Worm (Caenorhabditis elegans) whole organism, late embryonic: ENCODE results near the gene acbp-4.

Experiments used
- C08G9.2 ChIP-seq: sonication (generic microtip); optimal IDR thresholded peaks from 2 replicates; lab custom pipeline; 2016; ENCODE audit warnings: mild to moderate bottlenecking, missing genetic modification characterization, moderate library complexity, missing compliant biosample characterization
- ama-1 ChIP-seq: fragments of 150-350 bp; optimal IDR thresholded peaks from 2 replicates; lab custom pipeline; 2014
- ceh-22 ChIP-seq: sonication (generic microtip); optimal IDR thresholded peaks from 2 replicates; lab custom pipeline; 2017; ENCODE audit warnings: missing biosample characterization, missing genetic modification characterization
- ceh-31 ChIP-seq: sonication (generic microtip); optimal IDR thresholded peaks from 2 replicates; lab custom pipeline; 2016; ENCODE audit warnings: missing genetic modification characterization, missing compliant biosample characterization
- hlh-30 ChIP-seq: sonication (generic microtip); optimal IDR thresholded peaks from 2 replicates; lab custom pipeline; 2017; ENCODE audit warnings: antibody characterized with exemption, missing genetic modification characterization, missing compliant biosample characterization; ENCODE audit not compliant: insufficient read depth
- pag-3 ChIP-seq: sonication (generic microtip); optimal IDR thresholded peaks from 2 replicates; lab custom pipeline; 2016; ENCODE audit warnings: missing compliant biosample characterization, missing genetic modification characterization, borderline replicate concordance
- pax-1 ChIP-seq: fragments of 150-350 bp; optimal IDR thresholded peaks from 2 replicates; lab custom pipeline; 2014; ENCODE audit warnings: missing biosample characterization, missing genetic modification characterization
- unc-86 ChIP-seq: sonication (generic microtip); optimal IDR thresholded peaks from 2 replicates; lab custom pipeline; 2016; ENCODE audit warnings: missing genetic modification characterization, missing compliant biosample characterization

- no peak for TF ChIP-seq pag-3 (tag; lab: Kevin White, UChicago)
- no peak for TF ChIP-seq ceh-31 (tag; lab: Kevin White, UChicago)
- TF ChIP-seq ceh-22 (tag; lab: Kevin White, UChicago), result no peak
- TF ChIP-seq C08G9.2 (tag; lab: Kevin White, UChicago), result no peak
- no peak for TF ChIP-seq unc-86
- no peak for TF ChIP-seq pax-1 (tag; lab: Kevin White, UChicago)
- TF ChIP-seq ama-1 (lab: Kevin White, UChicago), result no peak
- no peak for TF ChIP-seq hlh-30 (tag; lab: Kevin White, UChicago)
Observed at ce11 chrIII:7339138-7339537, 30.2 kb upstream of the acbp-4 start.
